Fruit fly (Drosophila melanogaster) whole organism, embryonic: ENCODE measurements around the gene Pgls.

ENCODE experiments used
- ATbp ChIP-seq: fragments of 200-800 bp; sonication (Bioruptor generic); optimal IDR thresholded peaks from 2 replicates; lab custom pipeline; 2017; ENCODE audit warnings: missing biosample characterization, mild to moderate bottlenecking, missing genetic modification characterization, missing genetic modification reagents
- CG2678 ChIP-seq: fragments of 200-800 bp; sonication (Bioruptor generic); optimal IDR thresholded peaks from 3 replicates; lab custom pipeline; 2019; ENCODE audit warnings: missing biosample characterization, mild to moderate bottlenecking, missing genetic modification characterization, moderate library complexity
- CrebB ChIP-seq: fragments of 200-800 bp; sonication (Bioruptor generic); optimal IDR thresholded peaks from 3 replicates; lab custom pipeline; 2018; ENCODE audit warnings: missing biosample characterization, mild to moderate bottlenecking, missing genetic modification characterization
- Rx ChIP-seq: fragments of 200-800 bp; sonication (Bioruptor generic); IDR thresholded peaks from 2 replicates; pipeline ENCODE4 v1.3.6; 2022; ENCODE audit warnings: missing biosample characterization, missing genetic modification characterization
- row ChIP-seq: fragments of 200-800 bp; sonication (Bioruptor generic); IDR thresholded peaks from 3 replicates; pipeline ENCODE4 v1.3.6; 2022; ENCODE audit warnings: missing biosample characterization, missing genetic modification characterization

DNA sequence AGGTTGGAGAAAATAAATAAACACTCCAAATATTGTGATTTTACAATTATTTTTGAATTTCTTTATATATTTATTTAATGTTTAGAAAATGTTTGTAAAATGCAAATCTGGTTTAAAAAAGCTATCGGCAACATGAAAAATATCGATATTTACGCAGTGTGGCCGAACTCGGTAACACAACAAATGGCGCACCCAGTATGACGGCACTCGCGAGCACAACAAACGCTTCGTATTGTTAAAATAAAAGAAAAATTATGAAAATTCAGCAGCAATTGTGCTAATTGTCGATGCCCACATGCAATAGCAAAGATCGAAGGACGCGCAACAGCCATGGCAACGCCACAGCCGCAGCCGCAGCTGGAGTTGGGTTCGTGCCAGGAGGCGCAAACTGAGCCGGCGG, 1.3 kb downstream of the Pgls start, which contains the start of gene CG2202:
- TF ChIP-seq row (GFP tag; lab: Robert Waterston, UW): peak; percentile 62; the same call in 2 of the 3 replicates
- TF ChIP-seq Rx (GFP tag; lab: Robert Waterston, UW): no peak
- TF ChIP-seq ATbp (GFP tag; lab: Kevin White, UChicago): no peak
- no peak for TF ChIP-seq CrebB (tag; lab: Kevin White, UChicago)
- no peak for TF ChIP-seq CG2678 (tag; lab: Kevin White, UChicago)
